Fruit fly (Drosophila melanogaster) whole organism, embryonic: ENCODE data around the gene Fnta.

Experiments used
- Antp ChIP-seq: fragments of 200-800 bp; sonication (Bioruptor generic); optimal IDR thresholded peaks from 3 replicates; lab custom pipeline; 2016; ENCODE audit warnings: missing biosample characterization, missing genetic modification characterization
- Bgb ChIP-seq: fragments of 200-800 bp; sonication (Bioruptor generic); IDR thresholded peaks from 2 replicates; pipeline ENCODE4 v1.3.6; 2022; ENCODE audit warnings: missing biosample characterization, missing genetic modification characterization; ENCODE audit not compliant: partially characterized antibody
- Blimp-1 ChIP-seq: fragments of 200-800 bp; sonication (Bioruptor generic); optimal IDR thresholded peaks from 3 replicates; lab custom pipeline; 2018; ENCODE audit warnings: missing biosample characterization, missing genetic modification characterization, mild to moderate bottlenecking, moderate library complexity, missing genetic modification reagents
- Bteb2 ChIP-seq: fragments of 200-800 bp; sonication (Bioruptor generic); optimal IDR thresholded peaks from 2 replicates; lab custom pipeline; 2016; ENCODE audit warnings: missing biosample characterization, missing genetic modification characterization
- CG10147 ChIP-seq: fragments of 200-800 bp; sonication (Bioruptor generic); optimal IDR thresholded peaks from 2 replicates; lab custom pipeline; 2019; ENCODE audit warnings: missing biosample characterization, mild to moderate bottlenecking, missing genetic modification characterization, moderate library complexity
- CG10267 ChIP-seq: fragments of 200-800 bp; sonication (Bioruptor generic); optimal IDR thresholded peaks from 2 replicates; lab custom pipeline; 2018; ENCODE audit warnings: missing biosample characterization, mild to moderate bottlenecking, missing genetic modification characterization, moderate library complexity
- CG11398 ChIP-seq: fragments of 200-800 bp; sonication (Bioruptor generic); optimal IDR thresholded peaks from 2 replicates; lab custom pipeline; 2016; ENCODE audit warnings: missing biosample characterization, missing genetic modification characterization
- CG11504 ChIP-seq: fragments of 200-800 bp; sonication (Bioruptor generic); optimal IDR thresholded peaks from 3 replicates; lab custom pipeline; 2019; ENCODE audit warnings: missing biosample characterization, mild to moderate bottlenecking, missing genetic modification characterization, moderate library complexity
- CG12219 ChIP-seq: fragments of 200-800 bp; sonication (Bioruptor generic); optimal IDR thresholded peaks from 3 replicates; lab custom pipeline; 2018; ENCODE audit warnings: missing biosample characterization, mild to moderate bottlenecking, missing genetic modification characterization
- CG13624 ChIP-seq: fragments of 200-800 bp; sonication (Bioruptor generic); optimal IDR thresholded peaks from 2 replicates; lab custom pipeline; 2016; ENCODE audit warnings: missing biosample characterization, missing genetic modification characterization
- CG14441 ChIP-seq: fragments of 200-800 bp; sonication (Bioruptor generic); IDR thresholded peaks from 2 replicates; pipeline ENCODE4 v1.3.6; 2022; ENCODE audit warnings: missing biosample characterization, missing genetic modification characterization
- CG15011 ChIP-seq: fragments of 200-800 bp; sonication (Bioruptor generic); optimal IDR thresholded peaks from 3 replicates; lab custom pipeline; 2018; ENCODE audit warnings: missing biosample characterization, mild to moderate bottlenecking, missing genetic modification characterization
- CG15696 ChIP-seq: fragments of 200-800 bp; sonication (Bioruptor generic); optimal IDR thresholded peaks from 2 replicates; lab custom pipeline; 2019; ENCODE audit warnings: missing biosample characterization, mild to moderate bottlenecking, missing genetic modification characterization, moderate library complexity
- CG1602 ChIP-seq: fragments of 200-800 bp; sonication (Bioruptor generic); optimal IDR thresholded peaks from 3 replicates; lab custom pipeline; 2016; ENCODE audit warnings: missing biosample characterization, missing genetic modification characterization
- CG1647 ChIP-seq: fragments of 200-800 bp; sonication (Bioruptor generic); optimal IDR thresholded peaks from 3 replicates; lab custom pipeline; 2016; ENCODE audit warnings: missing biosample characterization, missing genetic modification characterization
- CG16813 ChIP-seq: fragments of 200-800 bp; sonication (Bioruptor generic); IDR thresholded peaks from 3 replicates; pipeline ENCODE4 v1.3.6; 2022; ENCODE audit warnings: missing biosample characterization, missing genetic modification characterization; ENCODE audit not compliant: partially characterized antibody
- CG17328 ChIP-seq: fragments of 200-800 bp; sonication (Bioruptor generic); IDR thresholded peaks from 2 replicates; pipeline ENCODE4 v1.3.6; 2022; ENCODE audit warnings: missing biosample characterization, missing genetic modification characterization
- CG18619 ChIP-seq: fragments of 200-800 bp; sonication (Bioruptor generic); optimal IDR thresholded peaks from 3 replicates; lab custom pipeline; 2017; ENCODE audit warnings: missing biosample characterization, mild to moderate bottlenecking, missing genetic modification characterization
- CG3065 ChIP-seq: fragments of 200-800 bp; sonication (Bioruptor generic); optimal IDR thresholded peaks from 2 replicates; lab custom pipeline; 2016; ENCODE audit warnings: missing biosample characterization, missing genetic modification characterization
- CG4282 ChIP-seq: fragments of 200-800 bp; sonication (Bioruptor generic); optimal IDR thresholded peaks from 2 replicates; lab custom pipeline; 2016; ENCODE audit warnings: missing biosample characterization, missing genetic modification characterization
- CG4404 ChIP-seq: fragments of 200-800 bp; sonication (Bioruptor generic); IDR thresholded peaks from 2 replicates; pipeline ENCODE4 v1.3.6; 2022; ENCODE audit warnings: missing biosample characterization, missing genetic modification characterization
- CG4707 ChIP-seq: fragments of 200-800 bp; sonication (Bioruptor generic); optimal IDR thresholded peaks from 2 replicates; lab custom pipeline; 2018; ENCODE audit warnings: missing biosample characterization, mild to moderate bottlenecking, missing genetic modification characterization, moderate library complexity
- CG4730 ChIP-seq: fragments of 200-800 bp; sonication (Bioruptor generic); IDR thresholded peaks from 2 replicates; pipeline ENCODE4 v1.3.6; 2022; ENCODE audit warnings: missing biosample characterization, missing genetic modification characterization
- CG8290 ChIP-seq, 3 experiments: fragments of 200-800 bp; sonication (Bioruptor generic); optimal IDR thresholded peaks; 2 replicates each; lab custom pipeline; 2016 to 2019; ENCODE audit warnings: missing biosample characterization in 3 of 3, missing genetic modification characterization in 3 of 3, mild to moderate bottlenecking in 2 of 3, moderate library complexity in 1 of 3
- Chrac-16 ChIP-seq: fragments of 200-800 bp; sonication (Bioruptor generic); optimal IDR thresholded peaks from 3 replicates; lab custom pipeline; 2016; ENCODE audit warnings: missing biosample characterization, missing genetic modification characterization
- CkIIα-i1 ChIP-seq: fragments of 200-800 bp; sonication (Bioruptor generic); IDR thresholded peaks from 2 replicates; pipeline ENCODE4 v1.3.6; 2022; ENCODE audit warnings: missing biosample characterization, missing genetic modification characterization
- Dad ChIP-seq: fragments of 200-800 bp; sonication (Bioruptor generic); optimal IDR thresholded peaks from 3 replicates; lab custom pipeline; 2016; ENCODE audit warnings: missing biosample characterization, missing genetic modification characterization
- Deaf1 ChIP-seq: fragments of 200-800 bp; optimal IDR thresholded peaks from 3 replicates; lab custom pipeline; 2019; ENCODE audit warnings: missing biosample characterization, mild to moderate bottlenecking, missing genetic modification characterization, moderate library complexity
- Dp ChIP-seq: fragments of 200-800 bp; sonication (Bioruptor generic); optimal IDR thresholded peaks from 2 replicates; lab custom pipeline; 2018; ENCODE audit warnings: missing biosample characterization, mild to moderate bottlenecking, missing genetic modification characterization, moderate library complexity
- Ets97D ChIP-seq: fragments of 200-800 bp; sonication (Bioruptor generic); optimal IDR thresholded peaks from 3 replicates; lab custom pipeline; 2016; ENCODE audit warnings: missing biosample characterization, missing genetic modification characterization
- Fer3 ChIP-seq: fragments of 200-800 bp; sonication (Bioruptor generic); optimal IDR thresholded peaks from 2 replicates; lab custom pipeline; 2018; ENCODE audit warnings: missing biosample characterization, mild to moderate bottlenecking, missing genetic modification characterization, moderate library complexity
- Gsc ChIP-seq: fragments of 200-800 bp; sonication (Bioruptor generic); IDR thresholded peaks from 2 replicates; pipeline ENCODE4 v1.3.6; 2022; ENCODE audit warnings: missing biosample characterization, missing genetic modification characterization
- HmgZ ChIP-seq: fragments of 200-800 bp; sonication (Bioruptor generic); optimal IDR thresholded peaks from 2 replicates; lab custom pipeline; 2018; ENCODE audit warnings: missing biosample characterization, mild to moderate bottlenecking, missing genetic modification characterization
- Hsf ChIP-seq: fragments of 200-800 bp; sonication (Bioruptor generic); optimal IDR thresholded peaks from 3 replicates; lab custom pipeline; 2016; ENCODE audit warnings: missing biosample characterization, missing genetic modification characterization
- MESR4 ChIP-seq: fragments of 200-800 bp; sonication (Bioruptor generic); optimal IDR thresholded peaks from 2 replicates; lab custom pipeline; 2018; ENCODE audit warnings: missing biosample characterization, mild to moderate bottlenecking, missing genetic modification characterization, moderate library complexity
- Rfx ChIP-seq: fragments of 200-800 bp; sonication (Bioruptor generic); IDR thresholded peaks from 2 replicates; pipeline ENCODE4 v1.3.6; 2022; ENCODE audit warnings: missing biosample characterization, missing genetic modification characterization
- Rx ChIP-seq: fragments of 200-800 bp; sonication (Bioruptor generic); IDR thresholded peaks from 2 replicates; pipeline ENCODE4 v1.3.6; 2022; ENCODE audit warnings: missing biosample characterization, missing genetic modification characterization
- Six4 ChIP-seq: fragments of 200-800 bp; sonication (Bioruptor generic); optimal IDR thresholded peaks from 2 replicates; lab custom pipeline; 2016; ENCODE audit warnings: missing biosample characterization, missing genetic modification characterization
- Sox102F ChIP-seq: fragments of 200-800 bp; sonication (Bioruptor generic); optimal IDR thresholded peaks from 2 replicates; lab custom pipeline; 2018; ENCODE audit warnings: missing biosample characterization, mild to moderate bottlenecking, missing genetic modification characterization, moderate library complexity
- ase ChIP-seq: fragments of 200-800 bp; sonication (Bioruptor generic); IDR thresholded peaks from 3 replicates; pipeline ENCODE4 v1.3.6; 2022; ENCODE audit warnings: missing biosample characterization, missing genetic modification characterization
- dmrt11E ChIP-seq: fragments of 200-800 bp; sonication (Bioruptor generic); optimal IDR thresholded peaks from 3 replicates; lab custom pipeline; 2018; ENCODE audit warnings: missing biosample characterization, mild to moderate bottlenecking, missing genetic modification characterization, moderate library complexity
- gt ChIP-seq: fragments of 200-800 bp; sonication (Bioruptor generic); IDR thresholded peaks from 2 replicates; pipeline ENCODE4 v1.3.6; 2022; ENCODE audit warnings: missing biosample characterization, missing genetic modification characterization
- jigr1 ChIP-seq: fragments of 200-800 bp; sonication (Bioruptor generic); IDR thresholded peaks from 3 replicates; pipeline ENCODE4 v1.3.6; 2022; ENCODE audit warnings: missing biosample characterization, missing genetic modification characterization
- ken ChIP-seq: fragments of 200-800 bp; sonication (Bioruptor generic); IDR thresholded peaks from 3 replicates; pipeline ENCODE4 v1.3.6; 2022; ENCODE audit warnings: missing biosample characterization, missing genetic modification characterization
- sima ChIP-seq: fragments of 200-800 bp; sonication (Bioruptor generic); optimal IDR thresholded peaks from 2 replicates; lab custom pipeline; 2016; ENCODE audit warnings: missing biosample characterization, missing genetic modification characterization
- vfl ChIP-seq: fragments of 200-800 bp; sonication (Bioruptor generic); optimal IDR thresholded peaks from 2 replicates; lab custom pipeline; 2016; ENCODE audit warnings: missing biosample characterization, missing genetic modification characterization
- vnd ChIP-seq: fragments of 200-800 bp; sonication (Bioruptor generic); IDR thresholded peaks from 3 replicates; pipeline ENCODE4 v1.3.6; 2022; ENCODE audit warnings: missing biosample characterization, missing genetic modification characterization; ENCODE audit not compliant: partially characterized antibody
- wek ChIP-seq: fragments of 200-800 bp; sonication (Bioruptor generic); optimal IDR thresholded peaks from 3 replicates; lab custom pipeline; 2018; ENCODE audit warnings: missing biosample characterization, mild to moderate bottlenecking, missing genetic modification characterization, moderate library complexity
- zf30C ChIP-seq: fragments of 200-800 bp; sonication (Bioruptor generic); optimal IDR thresholded peaks from 3 replicates; lab custom pipeline; 2018; ENCODE audit warnings: missing biosample characterization, mild to moderate bottlenecking, missing genetic modification characterization

Fnta gene

DNA sequence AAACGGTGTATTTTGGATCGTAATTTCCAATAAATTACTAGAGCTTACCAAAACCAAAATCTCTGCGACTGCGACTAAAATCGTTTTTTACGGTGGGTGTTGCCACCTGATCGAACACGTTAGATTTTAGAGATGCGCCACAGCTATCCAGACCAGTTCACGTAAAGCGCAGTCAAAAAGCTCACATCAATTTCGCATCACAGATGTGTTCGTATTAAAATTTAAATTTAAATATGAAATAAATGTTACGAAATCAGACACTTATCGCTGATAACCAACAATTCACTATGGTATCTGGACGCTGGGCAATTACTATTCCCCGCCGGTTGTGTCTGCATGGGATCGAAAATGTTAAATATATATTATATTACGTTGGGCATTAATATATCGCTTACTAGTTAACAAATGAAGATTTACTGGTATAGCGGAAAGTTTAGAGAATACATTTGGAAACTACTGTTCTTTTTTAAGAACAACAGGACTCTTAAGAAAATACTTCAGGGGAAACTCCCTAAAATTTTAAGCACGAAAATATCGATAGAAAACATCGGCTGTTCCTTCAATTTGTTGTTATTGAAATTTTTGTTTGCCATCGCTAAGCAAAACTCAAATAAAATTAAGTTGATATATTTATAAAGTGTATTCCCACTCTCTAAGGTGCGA is 16.8 kb upstream of the Fnta start, which contains the start of the genes mxt and CG11927 (continued):
- TF ChIP-seq CG18619 (peak; percentile 38), CG4404 (0 out of 2 replicates have a peak, but pooled peaks have one; percentile 9), CG10267 (peak; percentile 43), CG4707 (no peak), Dad (GFP tag; lab: Kevin White, UChicago) (no peak), Bgb (peak; percentile 90), jigr1 (no peak), CG12219 (no peak), Deaf1 (tag; lab: Kevin White, UChicago) (no peak), Ets97D (GFP tag; lab: Kevin White, UChicago) (peak; percentile 41), CG13624 (no peak), Sox102F (no peak), CG16813 (GFP tag; lab: Robert Waterston, UW) (peak; percentile 88), Rx (GFP tag; lab: Robert Waterston, UW) (0 out of 2 replicates have a peak, but pooled peaks have one; percentile 13), Rfx (GFP tag; lab: Robert Waterston, UW) (peak; percentile 80), CG11504 (tag; lab: Kevin White, UChicago) (no peak), gt (GFP tag; lab: Robert Waterston, UW) (no peak), CG1647 (GFP tag; lab: Kevin White, UChicago) (peak; percentile 31), Antp (GFP tag; lab: Kevin White, UChicago) (peak; percentile 22), MESR4 (GFP tag; lab: Kevin White, UChicago) (no peak), HmgZ (tag; lab: Kevin White, UChicago) (peak; percentile 36), Six4 (peak; percentile 46), vfl (peak; percentile 8), Bteb2 (GFP tag; lab: Kevin White, UChicago) (no peak), CG3065 (GFP tag; lab: Kevin White, UChicago) (no peak), Gsc (GFP tag; lab: Robert Waterston, UW) (0 out of 2 replicates have a peak, but pooled peaks have one; percentile 18), Chrac-16 (GFP tag; lab: Kevin White, UChicago) (peak; percentile 61), Fer3 (tag; lab: Kevin White, UChicago) (peak; percentile 22), CG4730 (GFP tag; lab: Robert Waterston, UW) (no peak), CG15011 (GFP tag; lab: Kevin White, UChicago) (no peak), CkIIα-i1 (GFP tag; lab: Robert Waterston, UW) (no peak), CG17328 (0 out of 2 replicates have a peak, but pooled peaks have one; percentile 20), vnd (GFP tag; lab: Robert Waterston, UW) (peak; percentile 81), ase (GFP tag; lab: Robert Waterston, UW) (0 out of 3 replicates have a peak, but pooled peaks have one; percentile 29), wek (no peak), zf30C (GFP tag; lab: Kevin White, UChicago) (no peak), Hsf (GFP tag; lab: Kevin White, UChicago) (peak; percentile 50), dmrt11E (peak; percentile 29), CG11398 (GFP tag; lab: Kevin White, UChicago) (no peak), CG15696 (peak; percentile 23), CG14441 (GFP tag; lab: Robert Waterston, UW) (0 out of 2 replicates have a peak, but pooled peaks have one; percentile 40), CG1602 (peak; percentile 43), Dp (GFP tag; lab: Kevin White, UChicago) (peak; percentile 33), Blimp-1 (GFP tag; lab: Kevin White, UChicago) (no peak), CG8290 (GFP tag; optimal IDR thresholded peaks at IDR 0.05; lab: Kevin White, UChicago) (peak; percentile 49), CG8290 (tag; optimal IDR thresholded peaks at IDR 0.05; lab: Kevin White, UChicago) (no peak), sima (GFP tag; lab: Kevin White, UChicago) (no peak), CG4282 (GFP tag; lab: Kevin White, UChicago) (no peak), CG10147 (GFP tag; lab: Kevin White, UChicago) (peak; percentile 24), ken (GFP tag; lab: Robert Waterston, UW) (peak; percentile 64; the same call in 2 of the 3 replicates)
